Fruit fly (Drosophila melanogaster) whole organism, embryonic: Measurements from ENCODE around the gene hook.

ENCODE experiments used
- ATbp ChIP-seq: fragments of 200-800 bp; sonication (Bioruptor generic); optimal IDR thresholded peaks from 2 replicates; lab custom pipeline; 2017; ENCODE audit warnings: missing biosample characterization, mild to moderate bottlenecking, missing genetic modification characterization, missing genetic modification reagents
- Aef1 ChIP-seq: fragments of 200-800 bp; sonication (Bioruptor generic); IDR thresholded peaks from 3 replicates; pipeline ENCODE4 v1.3.6; 2022; ENCODE audit warnings: missing biosample characterization, missing genetic modification characterization
- Awh ChIP-seq: fragments of 200-800 bp; sonication (Bioruptor generic); IDR thresholded peaks from 2 replicates; pipeline ENCODE4, ENCODE4 v1.3.6; 2022; ENCODE audit warnings: missing biosample characterization, missing genetic modification characterization
- CG11695 ChIP-seq: fragments of 200-800 bp; sonication (Bioruptor generic); IDR thresholded peaks from 3 replicates; pipeline ENCODE4 v1.3.6; 2022; ENCODE audit warnings: missing biosample characterization, missing genetic modification characterization
- CG12942 ChIP-seq: fragments of 200-800 bp; sonication (Bioruptor generic); optimal IDR thresholded peaks from 3 replicates; lab custom pipeline; 2016; ENCODE audit warnings: missing biosample characterization, missing genetic modification characterization
- CG13775 ChIP-seq: fragments of 200-800 bp; sonication (Bioruptor generic); optimal IDR thresholded peaks from 3 replicates; lab custom pipeline; 2017; ENCODE audit warnings: missing biosample characterization, mild to moderate bottlenecking, missing genetic modification characterization
- CG14860 ChIP-seq: fragments of 200-800 bp; sonication (Bioruptor generic); IDR thresholded peaks from 3 replicates; pipeline ENCODE4 v1.3.6; 2022; ENCODE audit warnings: missing biosample characterization, missing genetic modification characterization; ENCODE audit not compliant: partially characterized antibody
- CG15011 ChIP-seq: fragments of 200-800 bp; sonication (Bioruptor generic); optimal IDR thresholded peaks from 3 replicates; lab custom pipeline; 2018; ENCODE audit warnings: missing biosample characterization, mild to moderate bottlenecking, missing genetic modification characterization
- CG1529 ChIP-seq: fragments of 200-800 bp; sonication (Bioruptor generic); optimal IDR thresholded peaks from 3 replicates; lab custom pipeline; 2018; ENCODE audit warnings: missing biosample characterization, missing genetic modification characterization
- CG1602 ChIP-seq: fragments of 200-800 bp; sonication (Bioruptor generic); optimal IDR thresholded peaks from 3 replicates; lab custom pipeline; 2016; ENCODE audit warnings: missing biosample characterization, missing genetic modification characterization
- CG17186 ChIP-seq: fragments of 200-800 bp; sonication (Bioruptor generic); optimal IDR thresholded peaks from 3 replicates; lab custom pipeline; 2017; ENCODE audit warnings: missing biosample characterization, missing genetic modification reagents, missing genetic modification characterization
- CG2116 ChIP-seq: fragments of 200-800 bp; sonication (Bioruptor generic); optimal IDR thresholded peaks from 3 replicates; lab custom pipeline; 2018; ENCODE audit warnings: missing biosample characterization, mild to moderate bottlenecking, missing genetic modification characterization
- CG2120 ChIP-seq: fragments of 200-800 bp; sonication (Bioruptor generic); optimal IDR thresholded peaks from 3 replicates; lab custom pipeline; 2016; ENCODE audit warnings: missing biosample characterization, missing genetic modification characterization
- CG2129 ChIP-seq: fragments of 200-800 bp; sonication (Bioruptor generic); IDR thresholded peaks from 2 replicates; pipeline ENCODE4 v1.3.6; 2022; ENCODE audit warnings: missing biosample characterization, missing genetic modification characterization; ENCODE audit not compliant: partially characterized antibody
- CG30020 ChIP-seq: fragments of 200-800 bp; optimal IDR thresholded peaks from 2 replicates; lab custom pipeline; 2019; ENCODE audit warnings: missing biosample characterization, mild to moderate bottlenecking, missing genetic modification characterization, moderate library complexity
- CG3065 ChIP-seq: fragments of 200-800 bp; sonication (Bioruptor generic); optimal IDR thresholded peaks from 2 replicates; lab custom pipeline; 2016; ENCODE audit warnings: missing biosample characterization, missing genetic modification characterization
- CG31224 ChIP-seq: fragments of 200-800 bp; sonication (Bioruptor generic); IDR thresholded peaks from 2 replicates; pipeline ENCODE4 v1.3.6; 2022; ENCODE audit warnings: missing biosample characterization, missing genetic modification characterization
- CG3163 ChIP-seq: fragments of 200-800 bp; sonication (Bioruptor generic); optimal IDR thresholded peaks from 3 replicates; lab custom pipeline; 2016; ENCODE audit warnings: missing biosample characterization, missing genetic modification characterization
- CG32772 ChIP-seq: fragments of 200-800 bp; sonication (Bioruptor generic); IDR thresholded peaks from 2 replicates; pipeline ENCODE4 v1.3.6; 2022; ENCODE audit warnings: missing biosample characterization, missing genetic modification characterization
- CG33557 ChIP-seq: fragments of 200-800 bp; sonication (Bioruptor generic); optimal IDR thresholded peaks from 2 replicates; lab custom pipeline; 2019; ENCODE audit warnings: missing biosample characterization, mild to moderate bottlenecking, missing genetic modification characterization, moderate library complexity
- CG6272 ChIP-seq: fragments of 200-800 bp; sonication (Bioruptor generic); IDR thresholded peaks from 2 replicates; pipeline ENCODE4 v1.3.6; 2022; ENCODE audit warnings: missing biosample characterization, missing genetic modification characterization
- CG7786 ChIP-seq: fragments of 200-800 bp; sonication (Bioruptor generic); optimal IDR thresholded peaks from 2 replicates; lab custom pipeline; 2016; ENCODE audit warnings: missing biosample characterization, missing genetic modification characterization
- CG7839 ChIP-seq: fragments of 200-800 bp; sonication (Bioruptor generic); optimal IDR thresholded peaks from 3 replicates; lab custom pipeline; 2018; ENCODE audit warnings: missing biosample characterization, mild to moderate bottlenecking, missing genetic modification characterization, moderate library complexity
- Dbx ChIP-seq: fragments of 200-800 bp; sonication (Bioruptor generic); IDR thresholded peaks from 3 replicates; pipeline ENCODE4 v1.3.6; 2022; ENCODE audit warnings: missing biosample characterization, missing genetic modification characterization
- Dek ChIP-seq: fragments of 200-800 bp; sonication (Bioruptor generic); optimal IDR thresholded peaks from 3 replicates; lab custom pipeline; 2019; ENCODE audit warnings: missing biosample characterization, mild to moderate bottlenecking, missing genetic modification characterization, moderate library complexity
- Doc2 ChIP-seq: fragments of 200-800 bp; sonication (Bioruptor generic); IDR thresholded peaks from 2 replicates; pipeline ENCODE4 v1.3.6; 2022; ENCODE audit warnings: missing biosample characterization, missing genetic modification characterization
- ERR ChIP-seq: fragments of 200-800 bp; sonication (Bioruptor generic); optimal IDR thresholded peaks from 2 replicates; lab custom pipeline; 2016; ENCODE audit warnings: missing biosample characterization, missing genetic modification characterization
- Eip74EF ChIP-seq, 2 experiments: fragments of 200-800 bp in 1 of 2; fragments of >200 bp in 1 of 2; sonication (Bioruptor generic) in 1 of 2; optimal IDR thresholded peaks; 2 replicates each; lab custom pipeline; 2017 to 2019; ENCODE audit warnings: missing biosample characterization in 2 of 2, missing genetic modification characterization in 2 of 2, mild to moderate bottlenecking in 1 of 2, moderate library complexity in 1 of 2
- Gug ChIP-seq: fragments of 200-800 bp; sonication (Bioruptor generic); IDR thresholded peaks from 4 replicates; pipeline ENCODE4 v1.3.6; 2022; ENCODE audit warnings: missing biosample characterization, missing genetic modification characterization
- NFAT ChIP-seq: fragments of 200-800 bp; sonication (Bioruptor generic); IDR thresholded peaks from 2 replicates; pipeline ENCODE4 v1.3.6; 2022; ENCODE audit warnings: missing biosample characterization, missing genetic modification characterization
- Neu2 ChIP-seq: fragments of 200-800 bp; sonication (Bioruptor generic); optimal IDR thresholded peaks from 3 replicates; lab custom pipeline; 2016; ENCODE audit warnings: missing biosample characterization, missing genetic modification characterization, borderline replicate concordance
- Opbp ChIP-seq: fragments of 200-800 bp; sonication (Bioruptor generic); IDR thresholded peaks from 3 replicates; pipeline ENCODE4 v1.3.6; 2022; ENCODE audit warnings: missing biosample characterization, missing genetic modification characterization; ENCODE audit not compliant: partially characterized antibody
- Stat92E ChIP-seq, 3 experiments: fragments of >200 bp in 2 of 3; fragments of 200-800 bp in 1 of 3; sonication (Bioruptor generic) in 1 of 3; optimal IDR thresholded peaks; 2 replicates each; lab custom pipeline; 2017 to 2019; ENCODE audit warnings: missing biosample characterization in 3 of 3, missing genetic modification characterization in 3 of 3, mild to moderate bottlenecking in 1 of 3, moderate library complexity in 1 of 3
- ac ChIP-seq: fragments of 200-800 bp; sonication (Bioruptor generic); optimal IDR thresholded peaks from 3 replicates; lab custom pipeline; 2017; ENCODE audit warnings: missing biosample characterization, mild to moderate bottlenecking, missing genetic modification characterization
- caup ChIP-seq: fragments of 200-800 bp; sonication (Bioruptor generic); optimal IDR thresholded peaks from 3 replicates; lab custom pipeline; 2017; ENCODE audit warnings: missing biosample characterization, mild to moderate bottlenecking, missing genetic modification characterization, moderate library complexity; ENCODE audit not compliant: severe bottlenecking
- dati ChIP-seq: fragments of 200-800 bp; sonication (Bioruptor generic); IDR thresholded peaks from 2 replicates; pipeline ENCODE4 v1.3.6; 2022; ENCODE audit warnings: missing biosample characterization, missing genetic modification characterization
- gcm2 ChIP-seq: fragments of 200-800 bp; sonication (Bioruptor generic); optimal IDR thresholded peaks from 2 replicates; lab custom pipeline; 2016; ENCODE audit warnings: missing biosample characterization, missing genetic modification characterization
- h ChIP-seq: fragments of >200 bp; optimal IDR thresholded peaks from 2 replicates; lab custom pipeline; 2017
- hbn ChIP-seq: fragments of 200-800 bp; sonication (Bioruptor generic); IDR thresholded peaks from 2 replicates; pipeline ENCODE4 v1.3.6; 2022; ENCODE audit warnings: missing biosample characterization, missing genetic modification characterization; ENCODE audit not compliant: partially characterized antibody
- jumu ChIP-seq: fragments of 200-800 bp; sonication (Bioruptor generic); optimal IDR thresholded peaks from 3 replicates; lab custom pipeline; 2016; ENCODE audit warnings: missing biosample characterization, missing genetic modification characterization
- ken ChIP-seq: fragments of 200-800 bp; sonication (Bioruptor generic); IDR thresholded peaks from 3 replicates; pipeline ENCODE4 v1.3.6; 2022; ENCODE audit warnings: missing biosample characterization, missing genetic modification characterization
- lab ChIP-seq: fragments of 200-800 bp; sonication (Bioruptor generic); optimal IDR thresholded peaks from 3 replicates; lab custom pipeline; 2017; ENCODE audit warnings: missing biosample characterization, missing genetic modification characterization, mild to moderate bottlenecking, moderate library complexity, missing genetic modification reagents
- oc ChIP-seq: fragments of 200-800 bp; sonication (Bioruptor generic); optimal IDR thresholded peaks from 2 replicates; lab custom pipeline; 2018; ENCODE audit warnings: missing biosample characterization, mild to moderate bottlenecking, missing genetic modification characterization, moderate library complexity
- onecut ChIP-seq: fragments of 200-800 bp; sonication (Bioruptor generic); IDR thresholded peaks from 2 replicates; pipeline ENCODE4 v1.3.6; 2022; ENCODE audit warnings: missing biosample characterization, missing genetic modification characterization
- pb ChIP-seq: fragments of 200-800 bp; sonication (Bioruptor generic); optimal IDR thresholded peaks from 3 replicates; lab custom pipeline; 2016; ENCODE audit warnings: missing biosample characterization, missing genetic modification characterization
- psq ChIP-seq: fragments of 200-800 bp; sonication (Bioruptor generic); optimal IDR thresholded peaks from 2 replicates; lab custom pipeline; 2017; ENCODE audit warnings: missing biosample characterization, missing genetic modification characterization
- sens-2 ChIP-seq: fragments of 200-800 bp; sonication (Bioruptor generic); IDR thresholded peaks from 2 replicates; pipeline ENCODE4 v1.3.6; 2022; ENCODE audit warnings: missing biosample characterization, missing genetic modification characterization
- shn ChIP-seq: fragments of 200-800 bp; sonication (Bioruptor generic); optimal IDR thresholded peaks from 3 replicates; lab custom pipeline; 2016; ENCODE audit warnings: missing biosample characterization, missing genetic modification characterization
- ttk ChIP-seq: fragments of 200-800 bp; sonication (Bioruptor generic); IDR thresholded peaks from 2 replicates; pipeline ENCODE4 v2.1.2; 2022; ENCODE audit warnings: missing biosample characterization, missing genetic modification characterization
- wek ChIP-seq: fragments of 200-800 bp; sonication (Bioruptor generic); optimal IDR thresholded peaks from 3 replicates; lab custom pipeline; 2018; ENCODE audit warnings: missing biosample characterization, mild to moderate bottlenecking, missing genetic modification characterization, moderate library complexity
- zfh1 ChIP-seq: fragments of 200-800 bp; sonication (Bioruptor generic); IDR thresholded peaks from 3 replicates; pipeline ENCODE4 v1.3.6; 2022; ENCODE audit warnings: missing biosample characterization, missing genetic modification characterization

Gene hook

DNA sequence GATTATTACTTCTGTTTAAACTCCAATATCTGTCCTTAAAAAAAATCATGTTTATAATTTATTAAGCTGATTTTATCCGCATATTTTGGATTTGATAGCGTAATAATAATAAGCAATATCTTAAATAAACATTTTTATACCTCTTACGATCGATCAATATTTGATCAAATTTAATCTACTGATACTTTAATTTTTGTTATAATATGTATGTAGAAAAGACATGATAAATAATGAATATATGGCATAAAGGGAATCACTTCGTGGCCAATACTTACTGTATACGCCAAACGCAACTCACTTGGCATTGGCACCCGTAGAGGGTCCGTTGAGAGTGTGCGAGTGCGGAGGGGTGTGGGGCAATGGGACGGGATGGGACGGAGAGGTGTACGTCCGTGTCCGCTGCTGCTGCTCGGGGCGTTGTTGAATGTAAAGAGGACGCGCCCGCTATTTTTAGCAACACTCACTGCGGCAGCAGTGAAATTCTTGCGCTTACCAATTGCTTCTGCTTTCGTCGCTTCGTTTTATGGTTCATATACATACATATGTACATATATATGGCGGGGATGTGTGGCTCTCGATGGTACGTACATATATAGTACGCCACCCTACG lies 2.9 kb upstream of the hook start (continued):
- TF ChIP-seq hbn (GFP tag; lab: Robert Waterston, UW) (no peak), CG7839 (tag; lab: Kevin White, UChicago) (peak; percentile 25), CG6272 (GFP tag; lab: Robert Waterston, UW) (no peak), Aef1 (GFP tag; lab: Robert Waterston, UW) (no peak), pb (GFP tag; lab: Kevin White, UChicago) (no peak), CG2129 (GFP tag; lab: Robert Waterston, UW) (no peak), jumu (GFP tag; lab: Kevin White, UChicago) (no peak), gcm2 (GFP tag; lab: Kevin White, UChicago) (no peak), CG11695 (GFP tag; lab: Robert Waterston, UW) (no peak), caup (no peak), Dek (peak; percentile 5), zfh1 (GFP tag; lab: Robert Waterston, UW) (no peak), CG2120 (GFP tag; lab: Kevin White, UChicago) (peak; percentile 39), ken (GFP tag; lab: Robert Waterston, UW) (no peak), CG15011 (no peak), Opbp (GFP tag; lab: Robert Waterston, UW) (no peak), onecut (GFP tag; lab: Robert Waterston, UW) (no peak), CG3163 (no peak), Dbx (GFP tag; lab: Robert Waterston, UW) (peak; percentile 39; the same call in 1 of the 3 replicates), NFAT (GFP tag; lab: Robert Waterston, UW) (0 out of 2 replicates have a peak, but pooled peaks have one; percentile 14), CG14860 (GFP tag; lab: Robert Waterston, UW) (no peak), wek (GFP tag; lab: Kevin White, UChicago) (no peak), ac (GFP tag; lab: Kevin White, UChicago) (no peak), CG1529 (GFP tag; lab: Kevin White, UChicago) (no peak), shn (no peak), CG2116 (GFP tag; lab: Kevin White, UChicago) (no peak), Doc2 (no peak), CG17186 (GFP tag; lab: Kevin White, UChicago) (no peak), Awh (GFP tag; lab: Robert Waterston, UW) (no peak), lab (no peak), h (no peak), Neu2 (GFP tag; lab: Kevin White, UChicago) (no peak), dati (no peak), CG33557 (GFP tag; lab: Kevin White, UChicago) (no peak), Gug (GFP tag; lab: Robert Waterston, UW) (no peak), CG30020 (no peak), CG31224 (GFP tag; lab: Robert Waterston, UW) (no peak), CG32772 (GFP tag; lab: Robert Waterston, UW) (no peak), oc (tag; lab: Kevin White, UChicago) (no peak), CG13775 (GFP tag; lab: Kevin White, UChicago) (peak; percentile 20), sens-2 (GFP tag; lab: Robert Waterston, UW) (no peak), CG12942 (GFP tag; lab: Kevin White, UChicago) (no peak), Eip74EF (GFP tag; optimal IDR thresholded peaks at IDR 0.05; lab: Kevin White, UChicago) (peak in 1 of 2 experiments; percentile 1), CG1602 (GFP tag; lab: Kevin White, UChicago) (no peak), Stat92E (GFP tag; optimal IDR thresholded peaks at IDR 0.05; lab: Kevin White, UChicago) (no peak), CG3065 (GFP tag; lab: Kevin White, UChicago) (no peak), CG7786 (no peak), psq (GFP tag; lab: Kevin White, UChicago) (no peak), ERR (no peak), ATbp (GFP tag; lab: Kevin White, UChicago) (no peak), ttk (GFP tag; lab: Robert Waterston, UW) (no peak)
